Fruit fly (Drosophila melanogaster) whole organism, prepupa: ENCODE measurements around the gene Tsp29Fa.

Experiments
- CG8319 ChIP-seq: fragments of 200-800 bp; sonication (Bioruptor generic); optimal IDR thresholded peaks from 3 replicates; lab custom pipeline; 2016; ENCODE audit warnings: missing biosample characterization, missing genetic modification characterization
- OdsH ChIP-seq: fragments of 200-800 bp; sonication (Bioruptor generic); optimal IDR thresholded peaks from 3 replicates; lab custom pipeline; 2016; ENCODE audit warnings: missing biosample characterization, missing genetic modification characterization
- Sox102F ChIP-seq: fragments of 200-800 bp; sonication (Bioruptor generic); optimal IDR thresholded peaks from 2 replicates; lab custom pipeline; 2016; ENCODE audit warnings: missing biosample characterization, mild to moderate bottlenecking, missing genetic modification characterization
- esn ChIP-seq: fragments of 200-800 bp; sonication (Bioruptor generic); optimal IDR thresholded peaks from 2 replicates; lab custom pipeline; 2016; ENCODE audit warnings: missing biosample characterization, mild to moderate bottlenecking, missing genetic modification characterization, moderate library complexity

DNA sequence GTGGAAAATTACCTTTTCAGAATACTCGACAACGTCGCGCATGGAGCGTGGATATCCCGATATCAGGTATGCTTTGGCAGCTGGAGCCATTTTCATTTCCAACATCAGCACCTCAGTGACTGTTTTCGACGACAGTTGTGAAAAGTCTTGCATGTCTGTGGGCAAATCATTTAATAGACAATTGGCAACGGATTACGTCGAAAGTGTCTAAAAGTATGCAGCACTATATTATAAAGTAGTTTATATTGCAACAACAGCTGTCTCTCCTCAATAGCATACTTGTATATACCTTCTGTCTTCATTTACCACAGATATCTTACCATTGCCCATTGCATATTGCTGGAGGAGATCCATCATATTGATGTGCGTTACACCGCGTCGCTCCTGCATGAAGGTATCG lies 39.1 kb downstream of the Tsp29Fa start:
- no peak for TF ChIP-seq CG8319 (GFP tag; lab: Kevin White, UChicago)
- TF ChIP-seq esn (GFP tag; lab: Kevin White, UChicago), result no peak
- no peak for TF ChIP-seq Sox102F (GFP tag; lab: Kevin White, UChicago)
- no peak for TF ChIP-seq OdsH (GFP tag; lab: Kevin White, UChicago)
